Worm (Caenorhabditis elegans): Measurements from ENCODE around the gene thn-5.

DNA sequence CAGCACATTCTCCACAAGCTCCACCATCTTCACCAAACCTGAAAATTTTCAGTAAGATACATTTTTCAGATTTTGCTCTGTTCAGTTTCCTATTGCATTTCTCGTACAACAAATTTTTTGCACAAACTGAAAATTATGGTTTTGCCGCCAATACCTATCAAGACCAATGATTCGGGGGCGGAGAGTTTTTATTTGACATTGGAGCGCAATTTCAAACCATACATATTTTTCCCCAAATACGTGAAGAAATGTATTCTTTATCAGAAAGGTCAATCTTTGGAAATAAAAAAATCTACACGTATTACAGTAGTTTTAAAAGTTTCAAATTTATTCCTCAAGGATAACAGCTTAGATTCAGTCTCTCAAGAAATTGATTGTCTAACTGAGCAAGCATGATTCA lies 35.8 kb downstream of the thn-5 start, which contains the start of gene F36H12.5:
- no peak for TF ChIP-seq unc-62 (GFP tag; optimal IDR thresholded peaks at IDR 0.05 in 1 of 2)
- TF ChIP-seq unc-62 (tag; optimal IDR thresholded peaks at IDR 0.05): no peak
- TF ChIP-seq pqm-1 (tag; optimal IDR thresholded peaks at IDR 0.05): no peak
- no peak for TF ChIP-seq nhr-76 (tag; optimal IDR thresholded peaks at IDR 0.05)
- TF ChIP-seq ztf-11 (tag; optimal IDR thresholded peaks at IDR 0.05): no peak
- TF ChIP-seq zag-1 (tag; optimal IDR thresholded peaks at IDR 0.05): no peak
- TF ChIP-seq spr-3 (GFP tag; optimal IDR thresholded peaks at IDR 0.05): no peak
- TF ChIP-seq ama-1 (optimal IDR thresholded peaks at IDR 0.05): no peak
- no peak for TF ChIP-seq tag-97 (GFP tag; IDR thresholded peaks at IDR 0.05)
- TF ChIP-seq nhr-25 (tag; optimal IDR thresholded peaks at IDR 0.05; ENCODE audit: borderline replicate concordance, insufficient read depth): no peak
- TF ChIP-seq lin-13 (GFP tag; optimal IDR thresholded peaks at IDR 0.05): no peak
- TF ChIP-seq aly-2 (tag; optimal IDR thresholded peaks at IDR 0.05): no peak
- no peak for TF ChIP-seq zip-11 (GFP tag; IDR thresholded peaks at IDR 0.05)
- TF ChIP-seq snpc-4 (tag; optimal IDR thresholded peaks at IDR 0.05): no peak

Data from whole organism, L4 larva.